Fruit fly (Drosophila melanogaster) whole organism, prepupa: Measurements from ENCODE around the gene CG4465.

Experiments used
- Blimp-1 ChIP-seq: fragments of 200-800 bp; sonication (Bioruptor generic); optimal IDR thresholded peaks from 3 replicates; lab custom pipeline; 2017; ENCODE audit warnings: missing biosample characterization, missing genetic modification characterization, mild to moderate bottlenecking, moderate library complexity, missing genetic modification reagents
- CG10631 ChIP-seq: fragments of 200-800 bp; sonication (Bioruptor generic); optimal IDR thresholded peaks from 2 replicates; lab custom pipeline; 2016; ENCODE audit warnings: missing biosample characterization, missing genetic modification characterization
- CG10669 ChIP-seq: fragments of 200-800 bp; sonication (Bioruptor generic); optimal IDR thresholded peaks from 3 replicates; lab custom pipeline; 2018; ENCODE audit warnings: missing biosample characterization, mild to moderate bottlenecking, missing genetic modification characterization, moderate library complexity
- CG11902 ChIP-seq: fragments of 200-800 bp; sonication (Bioruptor generic); optimal IDR thresholded peaks from 3 replicates; lab custom pipeline; 2016; ENCODE audit warnings: missing biosample characterization, missing genetic modification characterization
- CG1621 ChIP-seq: fragments of 200-800 bp; sonication (Bioruptor generic); optimal IDR thresholded peaks from 3 replicates; lab custom pipeline; 2018; ENCODE audit warnings: missing biosample characterization, mild to moderate bottlenecking, missing genetic modification characterization
- CG3032 ChIP-seq: fragments of 200-800 bp; optimal IDR thresholded peaks from 2 replicates; lab custom pipeline; 2019; ENCODE audit warnings: missing biosample characterization, mild to moderate bottlenecking, missing genetic modification characterization, moderate library complexity
- CG31627 ChIP-seq: fragments of 200-800 bp; sonication (Bioruptor generic); optimal IDR thresholded peaks from 3 replicates; lab custom pipeline; 2016; ENCODE audit warnings: missing biosample characterization, missing genetic modification characterization
- CG32006 ChIP-seq: fragments of 200-800 bp; sonication (Bioruptor generic); optimal IDR thresholded peaks from 3 replicates; lab custom pipeline; 2017; ENCODE audit warnings: missing biosample characterization, mild to moderate bottlenecking, missing genetic modification characterization
- CG4318 ChIP-seq: fragments of 200-800 bp; sonication (Bioruptor generic); optimal IDR thresholded peaks from 3 replicates; lab custom pipeline; 2017; ENCODE audit warnings: missing biosample characterization, mild to moderate bottlenecking, missing genetic modification characterization
- CG6163 ChIP-seq: fragments of 200-800 bp; sonication (Bioruptor generic); IDR thresholded peaks from 3 replicates; pipeline ENCODE4 v1.3.6; 2022; ENCODE audit warnings: missing biosample characterization, missing genetic modification characterization
- CG6276 ChIP-seq: fragments of 200-800 bp; sonication (Bioruptor generic); optimal IDR thresholded peaks from 2 replicates; lab custom pipeline; 2017; ENCODE audit warnings: missing biosample characterization, mild to moderate bottlenecking, missing genetic modification characterization
- CG6792 ChIP-seq: fragments of 200-800 bp; sonication (Bioruptor generic); optimal IDR thresholded peaks from 3 replicates; lab custom pipeline; 2016; ENCODE audit warnings: missing biosample characterization, missing genetic modification characterization
- CG6808 ChIP-seq: fragments of 200-800 bp; sonication (Bioruptor generic); optimal IDR thresholded peaks from 3 replicates; lab custom pipeline; 2017; ENCODE audit warnings: missing biosample characterization, missing genetic modification characterization, mild to moderate bottlenecking, moderate library complexity, missing genetic modification reagents
- CG6854 ChIP-seq: fragments of 200-800 bp; sonication (Bioruptor generic); optimal IDR thresholded peaks from 2 replicates; lab custom pipeline; 2017; ENCODE audit warnings: missing biosample characterization, mild to moderate bottlenecking, missing genetic modification characterization
- CG7368 ChIP-seq: fragments of 200-800 bp; sonication (Bioruptor generic); optimal IDR thresholded peaks from 3 replicates; lab custom pipeline; 2016; ENCODE audit warnings: missing biosample characterization, missing genetic modification characterization
- CG8319 ChIP-seq: fragments of 200-800 bp; sonication (Bioruptor generic); optimal IDR thresholded peaks from 3 replicates; lab custom pipeline; 2016; ENCODE audit warnings: missing biosample characterization, missing genetic modification characterization
- CG8632 ChIP-seq: fragments of 200-800 bp; sonication (Bioruptor generic); optimal IDR thresholded peaks from 3 replicates; lab custom pipeline; 2016; ENCODE audit warnings: missing biosample characterization, missing genetic modification characterization
- CG9139 ChIP-seq: fragments of 200-800 bp; sonication (Bioruptor generic); optimal IDR thresholded peaks from 3 replicates; lab custom pipeline; 2017; ENCODE audit warnings: missing biosample characterization, mild to moderate bottlenecking, missing genetic modification characterization
- Eip75B ChIP-seq: fragments of 200-800 bp; sonication (Bioruptor generic); optimal IDR thresholded peaks from 3 replicates; lab custom pipeline; 2016; ENCODE audit warnings: missing biosample characterization, missing genetic modification characterization
- Eip78C ChIP-seq: fragments of 200-800 bp; sonication (Bioruptor generic); peaks from one replicate; lab custom pipeline; 2016; ENCODE audit warnings: missing biosample characterization, missing genetic modification characterization
- Eip93F ChIP-seq: fragments of 200-800 bp; sonication (Bioruptor generic); optimal IDR thresholded peaks from 2 replicates; lab custom pipeline; 2016; ENCODE audit warnings: missing biosample characterization, mild to moderate bottlenecking, missing genetic modification characterization
- Ets21C ChIP-seq: fragments of 200-800 bp; sonication (Bioruptor generic); optimal IDR thresholded peaks from 3 replicates; lab custom pipeline; 2016; ENCODE audit warnings: missing biosample characterization, missing genetic modification characterization
- Ets96B ChIP-seq: fragments of 200-800 bp; optimal IDR thresholded peaks from 2 replicates; lab custom pipeline; 2019; ENCODE audit warnings: missing biosample characterization, mild to moderate bottlenecking, missing genetic modification characterization, moderate library complexity
- Gug ChIP-seq: fragments of 200-800 bp; sonication (Bioruptor generic); IDR thresholded peaks from 2 replicates; pipeline ENCODE4 v1.3.6; 2022; ENCODE audit warnings: missing biosample characterization, missing genetic modification characterization
- Hr38 ChIP-seq: sonication (Bioruptor generic); optimal IDR thresholded peaks from 2 replicates; lab custom pipeline; 2016; ENCODE audit warnings: missing biosample characterization, missing genetic modification characterization
- Hr39 ChIP-seq: fragments of 200-800 bp; sonication (Bioruptor generic); optimal IDR thresholded peaks from 2 replicates; lab custom pipeline; 2016; ENCODE audit warnings: missing biosample characterization, missing genetic modification characterization
- Lpt ChIP-seq: fragments of 200-800 bp; sonication (Bioruptor generic); optimal IDR thresholded peaks from 3 replicates; lab custom pipeline; 2016; ENCODE audit warnings: missing biosample characterization, missing genetic modification characterization
- Met ChIP-seq: fragments of 200-800 bp; sonication (Bioruptor generic); optimal IDR thresholded peaks from 3 replicates; lab custom pipeline; 2016; ENCODE audit warnings: missing biosample characterization, missing genetic modification characterization
- OdsH ChIP-seq: fragments of 200-800 bp; sonication (Bioruptor generic); optimal IDR thresholded peaks from 3 replicates; lab custom pipeline; 2016; ENCODE audit warnings: missing biosample characterization, missing genetic modification characterization
- Smox ChIP-seq: fragments of 200-800 bp; sonication (Bioruptor generic); optimal IDR thresholded peaks from 3 replicates; lab custom pipeline; 2016; ENCODE audit warnings: missing biosample characterization, missing genetic modification characterization
- Sox102F ChIP-seq: fragments of 200-800 bp; sonication (Bioruptor generic); optimal IDR thresholded peaks from 2 replicates; lab custom pipeline; 2016; ENCODE audit warnings: missing biosample characterization, mild to moderate bottlenecking, missing genetic modification characterization
- Sox14 ChIP-seq: fragments of 200-800 bp; sonication (Bioruptor generic); optimal IDR thresholded peaks from 3 replicates; lab custom pipeline; 2016; ENCODE audit warnings: missing biosample characterization, missing genetic modification characterization
- Sox15 ChIP-seq: fragments of 200-800 bp; sonication (Bioruptor generic); optimal IDR thresholded peaks from 3 replicates; lab custom pipeline; 2016; ENCODE audit warnings: missing biosample characterization, missing genetic modification characterization
- acj6 ChIP-seq: fragments of 200-800 bp; sonication (Bioruptor generic); optimal IDR thresholded peaks from 3 replicates; lab custom pipeline; 2016; ENCODE audit warnings: missing biosample characterization, missing genetic modification characterization
- cyc ChIP-seq: fragments of 200-800 bp; sonication (Bioruptor generic); optimal IDR thresholded peaks from 3 replicates; lab custom pipeline; 2016; ENCODE audit warnings: missing biosample characterization, missing genetic modification characterization
- dac ChIP-seq: fragments of 200-800 bp; sonication (Bioruptor generic); optimal IDR thresholded peaks from 2 replicates; lab custom pipeline; 2017; ENCODE audit warnings: missing biosample characterization, mild to moderate bottlenecking, missing genetic modification characterization
- dsx ChIP-seq: fragments of 200-800 bp; optimal IDR thresholded peaks from 3 replicates; lab custom pipeline; 2019; ENCODE audit warnings: missing biosample characterization, mild to moderate bottlenecking, missing genetic modification characterization, moderate library complexity; ENCODE audit not compliant: poor library complexity, severe bottlenecking
- eg ChIP-seq: fragments of 200-800 bp; sonication (Bioruptor generic); IDR thresholded peaks from 3 replicates; pipeline ENCODE4 v1.3.6; 2022; ENCODE audit warnings: missing biosample characterization, missing genetic modification characterization
- esn ChIP-seq: fragments of 200-800 bp; sonication (Bioruptor generic); optimal IDR thresholded peaks from 2 replicates; lab custom pipeline; 2016; ENCODE audit warnings: missing biosample characterization, mild to moderate bottlenecking, missing genetic modification characterization, moderate library complexity
- fd59A ChIP-seq: fragments of 200-800 bp; sonication (Bioruptor generic); optimal IDR thresholded peaks from 2 replicates; lab custom pipeline; 2017; ENCODE audit warnings: missing biosample characterization, mild to moderate bottlenecking, missing genetic modification characterization, missing genetic modification reagents
- lz ChIP-seq: fragments of 200-800 bp; sonication (Bioruptor generic); optimal IDR thresholded peaks from 3 replicates; lab custom pipeline; 2016; ENCODE audit warnings: missing biosample characterization, missing genetic modification characterization
- net ChIP-seq: fragments of 200-800 bp; sonication (Bioruptor generic); optimal IDR thresholded peaks from 3 replicates; lab custom pipeline; 2016; ENCODE audit warnings: missing biosample characterization, missing genetic modification characterization
- pdm3 ChIP-seq: fragments of 200-800 bp; sonication (Bioruptor generic); optimal IDR thresholded peaks from 3 replicates; lab custom pipeline; 2016; ENCODE audit warnings: missing biosample characterization, missing genetic modification characterization
- spab ChIP-seq: fragments of 200-800 bp; sonication (Bioruptor generic); optimal IDR thresholded peaks from 2 replicates; lab custom pipeline; 2017; ENCODE audit warnings: missing biosample characterization, mild to moderate bottlenecking, missing genetic modification characterization, missing genetic modification reagents
- svp ChIP-seq: fragments of 200-800 bp; sonication (Bioruptor generic); peaks from one replicate; lab custom pipeline; 2016; ENCODE audit warnings: missing biosample characterization, missing genetic modification characterization
- topi ChIP-seq: fragments of 200-800 bp; sonication (Bioruptor generic); optimal IDR thresholded peaks from 3 replicates; lab custom pipeline; 2016; ENCODE audit warnings: missing biosample characterization, missing genetic modification characterization
- vri ChIP-seq: fragments of 200-800 bp; sonication (Bioruptor generic); optimal IDR thresholded peaks from 3 replicates; lab custom pipeline; 2016; ENCODE audit warnings: missing biosample characterization, mild to moderate bottlenecking, missing genetic modification characterization

Gene CG4465

dm6 chr3R:19905932-19906439 lies 11.7 kb downstream of the CG4465 start (continued):
- TF ChIP-seq Eip93F (GFP tag; lab: Kevin White, UChicago): peak; percentile 66
- peak; percentile 95 for TF ChIP-seq CG31627 (GFP tag; lab: Kevin White, UChicago)
- TF ChIP-seq CG9139 (GFP tag; lab: Kevin White, UChicago): peak; percentile 50
- TF ChIP-seq esn (GFP tag; lab: Kevin White, UChicago): peak; percentile 93
- TF ChIP-seq CG3032 (tag; lab: Kevin White, UChicago): peak; percentile 81
- TF ChIP-seq CG6163 (GFP tag; lab: Robert Waterston, UW): peak; percentile 91
- no peak for TF ChIP-seq Hr38
- peak; percentile 86 for TF ChIP-seq CG32006 (GFP tag; lab: Kevin White, UChicago)
- peak; percentile 87 for TF ChIP-seq Met (GFP tag; lab: Kevin White, UChicago)
- TF ChIP-seq spab (GFP tag; lab: Kevin White, UChicago): peak; percentile 86
- TF ChIP-seq OdsH (GFP tag; lab: Kevin White, UChicago): peak; percentile 92
- TF ChIP-seq Hr39 (GFP tag; lab: Kevin White, UChicago): peak; percentile 95
- peak; percentile 91 for TF ChIP-seq cyc
- TF ChIP-seq CG6276 (GFP tag; lab: Kevin White, UChicago): peak; percentile 74
- TF ChIP-seq topi: peak; percentile 84
- peak; percentile 59 for TF ChIP-seq Blimp-1
- peak; percentile 53 for TF ChIP-seq CG6854 (GFP tag; lab: Kevin White, UChicago)
- no peak for TF ChIP-seq CG4318 (GFP tag; lab: Kevin White, UChicago)
- peak; percentile 92 for TF ChIP-seq pdm3 (GFP tag; lab: Kevin White, UChicago)
- peak; percentile 65 for TF ChIP-seq Lpt
- TF ChIP-seq CG10669: peak; percentile 80

- TF ChIP-seq cyc (peak; percentile 55), Sox15 (GFP tag; lab: Kevin White, UChicago) (peak; percentile 27), Smox (GFP tag; lab: Kevin White, UChicago) (no peak), Eip78C (GFP tag; lab: Kevin White, UChicago) (peak; percentile 79), svp (GFP tag; lab: Kevin White, UChicago) (peak; percentile 95), dsx (GFP tag; lab: Kevin White, UChicago) (peak; percentile 43), Sox14 (GFP tag; lab: Kevin White, UChicago) (peak; percentile 76), CG32006 (GFP tag; lab: Kevin White, UChicago) (no peak), CG7368 (GFP tag; lab: Kevin White, UChicago) (peak; percentile 6), Lpt (no peak), OdsH (GFP tag; lab: Kevin White, UChicago) (peak; percentile 42), Met (GFP tag; lab: Kevin White, UChicago) (peak; percentile 68), CG8319 (GFP tag; lab: Kevin White, UChicago) (peak; percentile 42), Hr39 (GFP tag; lab: Kevin White, UChicago) (peak; percentile 71), acj6 (peak; percentile 42), CG6854 (GFP tag; lab: Kevin White, UChicago) (peak; percentile 77), Blimp-1 (no peak), net (peak; percentile 62), Eip75B (GFP tag; lab: Kevin White, UChicago) (peak; percentile 73), CG6276 (GFP tag; lab: Kevin White, UChicago) (no peak), CG3032 (tag; lab: Kevin White, UChicago) (peak; percentile 53), fd59A (GFP tag; lab: Kevin White, UChicago) (no peak), Gug (0 out of 2 replicates have a peak, but pooled peaks have one; percentile 22), dac (no peak), CG31627 (GFP tag; lab: Kevin White, UChicago) (peak; percentile 66), CG8632 (GFP tag; lab: Kevin White, UChicago) (no peak), CG6792 (GFP tag; lab: Kevin White, UChicago) (peak; percentile 47), vri (GFP tag; lab: Kevin White, UChicago) (peak; percentile 66), eg (peak; percentile 64; the same call in 2 of the 3 replicates), CG1621 (tag; lab: Kevin White, UChicago) (peak; percentile 97), esn (GFP tag; lab: Kevin White, UChicago) (peak; percentile 50), CG4318 (GFP tag; lab: Kevin White, UChicago) (no peak), Sox102F (GFP tag; lab: Kevin White, UChicago) (peak; percentile 63), CG6808 (GFP tag; lab: Kevin White, UChicago) (peak; percentile 52), Ets21C (GFP tag; lab: Kevin White, UChicago) (peak; percentile 46), Ets96B (peak; percentile 31), pdm3 (GFP tag; lab: Kevin White, UChicago) (no peak), CG11902 (GFP tag; lab: Kevin White, UChicago) (peak; percentile 19), CG10631 (GFP tag; lab: Kevin White, UChicago) (no peak), lz (peak; percentile 68)
Observed at dm6 chr3R:19904865-19905373, 12.7 kb downstream of the CG4465 start, which contains the start of the genes Surf6 and RhoGAP92B. Gene Surf6 (minus strand): TSS chr3R:19904868. Gene RhoGAP92B (plus strand): TSS chr3R:19905164.
